Worm (Caenorhabditis elegans): ENCODE data around the gene C12D8.9.

ce11 chrV:10244018-10244720 lies 1.2 kb upstream of the C12D8.9 start:
- TF ChIP-seq him-1 (tag; optimal IDR thresholded peaks at IDR 0.05) (no peak), dao-5 (tag; optimal IDR thresholded peaks at IDR 0.05) (no peak), W03F9.2 (tag; optimal IDR thresholded peaks at IDR 0.05) (no peak)

All from whole organism, L4/young adult.